Fruit fly (Drosophila melanogaster) whole organism, embryonic: ENCODE data around the gene CG5776.

Experiments
- CG10431 ChIP-seq: fragments of 200-800 bp; sonication (Bioruptor generic); optimal IDR thresholded peaks from 3 replicates; lab custom pipeline; 2018; ENCODE audit warnings: missing biosample characterization, mild to moderate bottlenecking, missing genetic modification characterization
- CG10979 ChIP-seq: fragments of 200-800 bp; sonication (Bioruptor generic); optimal IDR thresholded peaks from 2 replicates; lab custom pipeline; 2018; ENCODE audit warnings: missing biosample characterization, mild to moderate bottlenecking, missing genetic modification characterization, moderate library complexity
- CG16863 ChIP-seq: fragments of 200-800 bp; sonication (Bioruptor generic); optimal IDR thresholded peaks from 3 replicates; lab custom pipeline; 2016; ENCODE audit warnings: missing biosample characterization, missing genetic modification characterization
- CG17359 ChIP-seq: fragments of 200-800 bp; sonication (Bioruptor generic); optimal IDR thresholded peaks from 3 replicates; lab custom pipeline; 2018; ENCODE audit warnings: missing biosample characterization, mild to moderate bottlenecking, missing genetic modification characterization, moderate library complexity
- CG1832 ChIP-seq: fragments of 200-800 bp; sonication (Bioruptor generic); optimal IDR thresholded peaks from 2 replicates; lab custom pipeline; 2017; ENCODE audit warnings: missing biosample characterization, mild to moderate bottlenecking, missing genetic modification characterization, inconsistent platforms
- CG2199 ChIP-seq: fragments of 200-800 bp; sonication (Bioruptor generic); IDR thresholded peaks from 3 replicates; pipeline ENCODE4 v1.3.6; 2022; ENCODE audit warnings: missing biosample characterization, missing genetic modification characterization
- CG31441 ChIP-seq: fragments of 200-800 bp; sonication (Bioruptor generic); IDR thresholded peaks from 2 replicates; pipeline ENCODE4 v1.3.6; 2022; ENCODE audit warnings: missing biosample characterization, missing genetic modification characterization
- CG3407 ChIP-seq: fragments of 200-800 bp; sonication (Bioruptor generic); optimal IDR thresholded peaks from 2 replicates; lab custom pipeline; 2018; ENCODE audit warnings: missing biosample characterization, mild to moderate bottlenecking, missing genetic modification characterization
- CG3726 ChIP-seq: fragments of 200-800 bp; sonication (Bioruptor generic); IDR thresholded peaks from 3 replicates; pipeline ENCODE4, ENCODE4 v1.3.6; 2022; ENCODE audit warnings: missing biosample characterization, missing genetic modification characterization
- CG4282 ChIP-seq: fragments of 200-800 bp; sonication (Bioruptor generic); optimal IDR thresholded peaks from 2 replicates; lab custom pipeline; 2016; ENCODE audit warnings: missing biosample characterization, missing genetic modification characterization
- CG4854 ChIP-seq: fragments of 200-800 bp; sonication (Bioruptor generic); optimal IDR thresholded peaks from 2 replicates; lab custom pipeline; 2016; ENCODE audit warnings: missing biosample characterization, missing genetic modification characterization, inconsistent platforms
- CG6175 ChIP-seq: fragments of 200-800 bp; sonication (Bioruptor generic); IDR thresholded peaks from 3 replicates; pipeline ENCODE4 v1.3.6; 2022; ENCODE audit warnings: missing biosample characterization, missing genetic modification characterization
- CG6765 ChIP-seq: fragments of 200-800 bp; sonication (Bioruptor generic); optimal IDR thresholded peaks from 3 replicates; lab custom pipeline; 2017; ENCODE audit warnings: missing biosample characterization, mild to moderate bottlenecking, missing genetic modification characterization
- CG7556 ChIP-seq: fragments of 200-800 bp; sonication (Bioruptor generic); optimal IDR thresholded peaks from 2 replicates; lab custom pipeline; 2017; ENCODE audit warnings: missing biosample characterization, mild to moderate bottlenecking, missing genetic modification characterization
- CG7987 ChIP-seq: fragments of 200-800 bp; sonication (Bioruptor generic); optimal IDR thresholded peaks from 2 replicates; lab custom pipeline; 2018; ENCODE audit warnings: missing biosample characterization, mild to moderate bottlenecking, missing genetic modification characterization, moderate library complexity
- CG8478 ChIP-seq: fragments of >200 bp; optimal IDR thresholded peaks from 2 replicates; lab custom pipeline; 2018
- Camta ChIP-seq: fragments of 200-800 bp; sonication (Bioruptor generic); optimal IDR thresholded peaks from 2 replicates; lab custom pipeline; 2016; ENCODE audit warnings: missing biosample characterization, missing genetic modification characterization
- Dip3 ChIP-seq: fragments of 200-800 bp; sonication (Bioruptor generic); optimal IDR thresholded peaks from 3 replicates; lab custom pipeline; 2016; ENCODE audit warnings: missing biosample characterization, missing genetic modification characterization
- Dp ChIP-seq: fragments of 200-800 bp; sonication (Bioruptor generic); optimal IDR thresholded peaks from 2 replicates; lab custom pipeline; 2018; ENCODE audit warnings: missing biosample characterization, mild to moderate bottlenecking, missing genetic modification characterization, moderate library complexity
- Dref ChIP-seq: fragments of 200-800 bp; sonication (Bioruptor generic); IDR thresholded peaks from 2 replicates; pipeline ENCODE4 v1.3.6; 2022; ENCODE audit warnings: missing biosample characterization, missing genetic modification characterization
- E2f2 ChIP-seq: fragments of 200-800 bp; sonication (Bioruptor generic); IDR thresholded peaks from 2 replicates; pipeline ENCODE4 v1.3.6; 2022; ENCODE audit warnings: missing biosample characterization, missing genetic modification characterization
- Gug ChIP-seq: fragments of 200-800 bp; sonication (Bioruptor generic); IDR thresholded peaks from 4 replicates; pipeline ENCODE4 v1.3.6; 2022; ENCODE audit warnings: missing biosample characterization, missing genetic modification characterization
- HmgD ChIP-seq: fragments of 200-800 bp; sonication (Bioruptor generic); optimal IDR thresholded peaks from 3 replicates; lab custom pipeline; 2016; ENCODE audit warnings: missing biosample characterization, missing genetic modification characterization
- Hr78 ChIP-seq, 2 experiments: fragments of 200-800 bp in 1 of 2; fragments of >200 bp in 1 of 2; sonication (Bioruptor generic) in 1 of 2; optimal IDR thresholded peaks; 2 replicates each; lab custom pipeline; 2017 to 2019; ENCODE audit warnings: missing biosample characterization in 2 of 2, missing genetic modification characterization in 2 of 2, mild to moderate bottlenecking in 1 of 2, moderate library complexity in 1 of 2
- MESR4 ChIP-seq: fragments of 200-800 bp; sonication (Bioruptor generic); optimal IDR thresholded peaks from 2 replicates; lab custom pipeline; 2018; ENCODE audit warnings: missing biosample characterization, mild to moderate bottlenecking, missing genetic modification characterization, moderate library complexity
- Mad ChIP-seq: fragments of 200-800 bp; sonication (Bioruptor generic); optimal IDR thresholded peaks from 2 replicates; lab custom pipeline; 2016; ENCODE audit warnings: missing biosample characterization, missing genetic modification characterization
- NK7.1 ChIP-seq: fragments of 200-800 bp; sonication (Bioruptor generic); optimal IDR thresholded peaks from 3 replicates; lab custom pipeline; 2016; ENCODE audit warnings: missing biosample characterization, missing genetic modification characterization
- Opbp ChIP-seq: fragments of 200-800 bp; sonication (Bioruptor generic); IDR thresholded peaks from 3 replicates; pipeline ENCODE4 v1.3.6; 2022; ENCODE audit warnings: missing biosample characterization, missing genetic modification characterization; ENCODE audit not compliant: partially characterized antibody
- Ssrp ChIP-seq: fragments of 200-800 bp; sonication (Bioruptor generic); optimal IDR thresholded peaks from 2 replicates; lab custom pipeline; 2018; ENCODE audit warnings: missing biosample characterization, mild to moderate bottlenecking, missing genetic modification characterization, moderate library complexity
- abd-A ChIP-seq: fragments of 200-800 bp; sonication (Bioruptor generic); optimal IDR thresholded peaks from 3 replicates; lab custom pipeline; 2019; ENCODE audit warnings: missing biosample characterization, mild to moderate bottlenecking, missing genetic modification characterization, moderate library complexity
- ac ChIP-seq: fragments of 200-800 bp; sonication (Bioruptor generic); optimal IDR thresholded peaks from 3 replicates; lab custom pipeline; 2017; ENCODE audit warnings: missing biosample characterization, mild to moderate bottlenecking, missing genetic modification characterization
- bsh ChIP-seq, 2 experiments: fragments of 200-800 bp; sonication (Bioruptor generic); optimal IDR thresholded peaks; 2 replicates each; lab custom pipeline; 2017 to 2018; ENCODE audit warnings: mild to moderate bottlenecking in 2 of 2, missing biosample characterization in 2 of 2, missing genetic modification characterization in 2 of 2, moderate library complexity in 1 of 2
- btn ChIP-seq: fragments of 200-800 bp; sonication (Bioruptor generic); optimal IDR thresholded peaks from 2 replicates; lab custom pipeline; 2016; ENCODE audit warnings: missing biosample characterization, missing genetic modification characterization
- caup ChIP-seq: fragments of 200-800 bp; sonication (Bioruptor generic); optimal IDR thresholded peaks from 3 replicates; lab custom pipeline; 2017; ENCODE audit warnings: missing biosample characterization, mild to moderate bottlenecking, missing genetic modification characterization, moderate library complexity; ENCODE audit not compliant: severe bottlenecking
- crol ChIP-seq: fragments of 200-800 bp; sonication (Bioruptor generic); IDR thresholded peaks from 2 replicates; pipeline ENCODE4 v1.3.6; 2022; ENCODE audit warnings: missing biosample characterization, missing genetic modification characterization
- cwo ChIP-seq: fragments of 200-800 bp; sonication (Bioruptor generic); optimal IDR thresholded peaks from 3 replicates; lab custom pipeline; 2017; ENCODE audit warnings: missing biosample characterization, missing genetic modification characterization, mild to moderate bottlenecking, moderate library complexity, missing genetic modification reagents
- danr ChIP-seq: fragments of 200-800 bp; sonication (Bioruptor generic); IDR thresholded peaks from 2 replicates; pipeline ENCODE4 v1.3.6; 2022; ENCODE audit warnings: missing biosample characterization, missing genetic modification characterization
- en ChIP-seq: fragments of 200-800 bp; sonication (Bioruptor generic); optimal IDR thresholded peaks from 2 replicates; lab custom pipeline; 2016; ENCODE audit warnings: missing biosample characterization, missing genetic modification characterization
- gfzf ChIP-seq: fragments of 200-800 bp; sonication (Bioruptor generic); optimal IDR thresholded peaks from 2 replicates; lab custom pipeline; 2016; ENCODE audit warnings: missing biosample characterization, mild to moderate bottlenecking, missing genetic modification characterization, moderate library complexity
- ham ChIP-seq: fragments of 200-800 bp; sonication (Bioruptor generic); IDR thresholded peaks from 2 replicates; pipeline ENCODE4 v1.3.6; 2022; ENCODE audit warnings: missing biosample characterization, missing genetic modification characterization
- knrl ChIP-seq: fragments of 200-800 bp; sonication (Bioruptor generic); IDR thresholded peaks from 3 replicates; pipeline ENCODE4 v1.3.6; 2022; ENCODE audit warnings: missing biosample characterization, missing genetic modification characterization; ENCODE audit not compliant: partially characterized antibody
- lilli ChIP-seq: fragments of 200-800 bp; sonication (Bioruptor generic); optimal IDR thresholded peaks from 3 replicates; lab custom pipeline; 2016; ENCODE audit warnings: missing biosample characterization, missing genetic modification characterization
- nmo ChIP-seq: fragments of 200-800 bp; sonication (Bioruptor generic); optimal IDR thresholded peaks from 2 replicates; lab custom pipeline; 2018; ENCODE audit warnings: missing biosample characterization, mild to moderate bottlenecking, missing genetic modification characterization, moderate library complexity
- pan ChIP-seq, 4 experiments: fragments of >200 bp in 3 of 4; fragments of 200-800 bp in 1 of 4; sonication (Bioruptor generic) in 1 of 4; optimal IDR thresholded peaks in 3 of 4; IDR thresholded peaks in 1 of 4; 2 replicates each; pipeline versions ENCODE4 v1.3.6 to Lab custom; 2017 to 2022; ENCODE audit warnings: missing biosample characterization in 2 of 4, missing genetic modification characterization in 2 of 4, mixed read lengths in 1 of 4
- tgo ChIP-seq: fragments of 200-800 bp; sonication (Bioruptor generic); IDR thresholded peaks from 3 replicates; pipeline ENCODE4 v1.3.6; 2022; ENCODE audit warnings: missing biosample characterization, missing genetic modification characterization
- unc-4 ChIP-seq: fragments of 200-800 bp; sonication (Bioruptor generic); IDR thresholded peaks from 2 replicates; pipeline ENCODE4 v1.3.6; 2022; ENCODE audit warnings: missing biosample characterization, missing genetic modification characterization; ENCODE audit not compliant: partially characterized antibody
- vnd ChIP-seq: fragments of 200-800 bp; sonication (Bioruptor generic); IDR thresholded peaks from 3 replicates; pipeline ENCODE4 v1.3.6; 2022; ENCODE audit warnings: missing biosample characterization, missing genetic modification characterization; ENCODE audit not compliant: partially characterized antibody
- wdn ChIP-seq: fragments of 200-800 bp; sonication (Bioruptor generic); IDR thresholded peaks from 2 replicates; pipeline ENCODE4 v1.3.6; 2022; ENCODE audit warnings: missing biosample characterization, missing genetic modification characterization
- zen ChIP-seq: fragments of 200-800 bp; sonication (Bioruptor generic); optimal IDR thresholded peaks from 3 replicates; lab custom pipeline; 2018; ENCODE audit warnings: missing biosample characterization, mild to moderate bottlenecking, missing genetic modification characterization, moderate library complexity

CG5776 gene

dm6 chr2L:12692343-12693079 lies 11.7 kb downstream of the CG5776 start, which contains the start of the genes CCT4 and CG6153 (continued):
- no peak for TF ChIP-seq Camta (GFP tag; lab: Kevin White, UChicago)
- no peak for TF ChIP-seq Ssrp (tag; lab: Kevin White, UChicago)
- TF ChIP-seq Dref = peak; percentile 76
- TF ChIP-seq ac = no peak
- no peak for TF ChIP-seq CG3407
- TF ChIP-seq tgo (GFP tag; lab: Robert Waterston, UW) = no peak
- peak; percentile 48 for TF ChIP-seq knrl
- TF ChIP-seq CG6765 = no peak
- no peak for TF ChIP-seq bsh (GFP tag; optimal IDR thresholded peaks at IDR 0.05; lab: Kevin White, UChicago)
- TF ChIP-seq lilli = no peak
- no peak for TF ChIP-seq CG4282 (GFP tag; lab: Kevin White, UChicago)
- TF ChIP-seq CG16863 (GFP tag; lab: Kevin White, UChicago) = no peak
- no peak for TF ChIP-seq en (GFP tag; lab: Kevin White, UChicago)
- TF ChIP-seq caup = no peak
- TF ChIP-seq CG3726 = no peak
- no peak for TF ChIP-seq CG4854 (GFP tag; lab: Kevin White, UChicago)
- peak; percentile 36 for TF ChIP-seq nmo (GFP tag; lab: Kevin White, UChicago)
- TF ChIP-seq Opbp (GFP tag; lab: Robert Waterston, UW) = peak; percentile 65; the same call in 1 of the 3 replicates
- no peak for TF ChIP-seq crol (GFP tag; lab: Robert Waterston, UW)
- TF ChIP-seq MESR4 (GFP tag; lab: Kevin White, UChicago) = peak; percentile 62
- TF ChIP-seq zen = peak; percentile 35
- TF ChIP-seq Gug (GFP tag; lab: Robert Waterston, UW) = no peak
- TF ChIP-seq CG31441 (GFP tag; lab: Robert Waterston, UW) = no peak
- no peak for TF ChIP-seq HmgD
- peak; percentile 2 for TF ChIP-seq CG10979
- TF ChIP-seq CG2199 (GFP tag; lab: Robert Waterston, UW) = no peak
- TF ChIP-seq vnd (GFP tag; lab: Robert Waterston, UW) = no peak
- TF ChIP-seq cwo (GFP tag; lab: Kevin White, UChicago) = no peak
- no peak for TF ChIP-seq ham (GFP tag; lab: Robert Waterston, UW)
- TF ChIP-seq Mad (GFP tag; lab: Kevin White, UChicago) = no peak
- TF ChIP-seq Hr78 (GFP tag; optimal IDR thresholded peaks at IDR 0.05; lab: Kevin White, UChicago) = no peak
- no peak for TF ChIP-seq CG6175 (GFP tag; lab: Robert Waterston, UW)
- TF ChIP-seq NK7.1 (GFP tag; lab: Kevin White, UChicago) = no peak
- TF ChIP-seq pan (optimal IDR thresholded peaks at IDR 0.05; lab: Kevin White, UChicago) = no peak
- no peak for TF ChIP-seq pan (GFP tag; optimal IDR thresholded peaks at IDR 0.05 in 1 of 2, IDR thresholded peaks at IDR 0.05 in 1 of 2)
- TF ChIP-seq Dp (GFP tag; lab: Kevin White, UChicago) = peak; percentile 58
- peak; percentile 88 for TF ChIP-seq gfzf (GFP tag; lab: Kevin White, UChicago)
- TF ChIP-seq danr = no peak
- TF ChIP-seq CG8478 (lab: Kevin White, UChicago) = no peak
- peak; percentile 68 for TF ChIP-seq E2f2 (GFP tag; lab: Robert Waterston, UW)
- TF ChIP-seq CG7556 (GFP tag; lab: Kevin White, UChicago) = no peak
- TF ChIP-seq wdn (GFP tag; lab: Robert Waterston, UW) = no peak
- peak; percentile 38 for TF ChIP-seq unc-4 (GFP tag; lab: Robert Waterston, UW)
- TF ChIP-seq abd-A (tag; lab: Kevin White, UChicago) = no peak
- TF ChIP-seq btn (GFP tag; lab: Kevin White, UChicago) = no peak
- no peak for TF ChIP-seq CG17359 (tag; lab: Kevin White, UChicago)
- no peak for TF ChIP-seq Dip3
- no peak for TF ChIP-seq CG10431
- TF ChIP-seq CG7987 (GFP tag; lab: Kevin White, UChicago) = no peak
- no peak for TF ChIP-seq CG1832 (GFP tag; lab: Kevin White, UChicago)
